Fruit fly (Drosophila melanogaster): ENCODE data around the gene Saf-B.
A peak's percentile ranks its signal among the peaks of the same experiment; 100 is the strongest.

Saf-B gene

DNA sequence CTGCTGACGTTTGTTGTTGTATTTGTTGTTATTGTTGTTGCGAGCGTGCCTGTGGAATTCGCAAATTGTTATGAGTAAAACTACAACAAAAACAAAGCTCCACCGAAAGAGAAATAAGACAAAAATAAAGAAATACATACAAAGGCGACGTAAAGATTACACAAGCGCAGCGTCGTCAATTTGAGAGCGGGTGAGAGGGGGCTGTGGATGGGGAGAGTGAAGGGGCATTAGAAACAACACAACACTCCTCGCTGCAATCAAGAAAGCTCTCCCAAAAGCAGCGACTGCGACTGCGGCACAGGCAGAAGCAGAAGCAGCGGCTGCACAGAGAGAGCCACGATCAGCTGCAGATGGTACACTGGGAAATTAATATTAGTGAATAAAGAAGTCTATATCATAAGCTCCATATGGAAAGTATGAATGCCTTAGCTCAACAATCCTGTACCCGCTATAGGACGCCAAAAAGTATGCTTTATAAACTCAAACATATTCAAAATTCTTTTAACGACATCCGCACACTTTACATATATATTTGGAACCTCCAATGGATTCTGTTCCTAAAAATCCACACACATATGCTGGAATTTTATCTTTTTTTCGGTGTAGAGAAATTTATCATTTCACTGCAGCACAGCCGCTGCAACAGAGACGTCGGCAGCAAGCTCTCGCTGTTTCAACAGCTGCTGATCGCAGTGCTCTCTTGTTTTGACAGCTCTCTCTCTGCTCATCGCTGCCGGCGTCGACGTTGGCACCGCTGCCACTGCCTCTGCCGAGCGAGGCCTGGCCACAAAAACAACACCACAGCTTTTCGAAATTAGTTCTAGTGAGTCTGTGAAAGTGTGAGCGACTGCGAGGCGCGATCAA, 48.5 kb upstream of the Saf-B start, which contains the start of gene CG13631 (continued):
- no peak for TF ChIP-seq prd (optimal IDR thresholded peaks at IDR 0.05)
- TF ChIP-seq prd (GFP tag; IDR thresholded peaks at IDR 0.05): peak; percentile 95
- TF ChIP-seq shn (GFP tag; optimal IDR thresholded peaks at IDR 0.05): peak; percentile 86
- peak; percentile 97 for TF ChIP-seq CG2875 (GFP tag; optimal IDR thresholded peaks at IDR 0.05)
- TF ChIP-seq Antp (GFP tag; optimal IDR thresholded peaks at IDR 0.05): peak; percentile 94
- TF ChIP-seq hbn (GFP tag; IDR thresholded peaks at IDR 0.05; ENCODE audit: partially characterized antibody): no peak
- peak; percentile 63 for TF ChIP-seq CG13296 (GFP tag; optimal IDR thresholded peaks at IDR 0.05)
- peak; percentile 62 for TF ChIP-seq Hmr (GFP tag; optimal IDR thresholded peaks at IDR 0.05)
- TF ChIP-seq Oaz (GFP tag; IDR thresholded peaks at IDR 0.05): peak; percentile 77
- TF ChIP-seq pho (GFP tag; optimal IDR thresholded peaks at IDR 0.05): peak; percentile 61
- TF ChIP-seq CG15601 (tag; optimal IDR thresholded peaks at IDR 0.05): peak; percentile 97
- peak; percentile 72 for TF ChIP-seq sd (tag; optimal IDR thresholded peaks at IDR 0.05)
- peak; percentile 61; the same call in 1 of the 2 replicates for TF ChIP-seq CG11696 (GFP tag; IDR thresholded peaks at IDR 0.05)
- TF ChIP-seq Pdp1 (GFP tag; optimal IDR thresholded peaks at IDR 0.05): peak; percentile 95 to 96
- peak; percentile 90 for TF ChIP-seq fd64A (GFP tag; optimal IDR thresholded peaks at IDR 0.05)
- peak; percentile 79 for TF ChIP-seq NK7.1 (GFP tag; optimal IDR thresholded peaks at IDR 0.05)
- peak; percentile 96 for TF ChIP-seq ttk (GFP tag; IDR thresholded peaks at IDR 0.05)
- TF ChIP-seq CG4328 (GFP tag; optimal IDR thresholded peaks at IDR 0.05): peak; percentile 84
- peak; percentile 90 for TF ChIP-seq CG31388 (GFP tag; optimal IDR thresholded peaks at IDR 0.05)
- peak; percentile 93 for TF ChIP-seq PHDP (tag; optimal IDR thresholded peaks at IDR 0.05)
- TF ChIP-seq al (GFP tag; IDR thresholded peaks at IDR 0.05): 0 out of 2 replicates have a peak, but pooled peaks have one; percentile 16
- TF ChIP-seq CG2129 (GFP tag; IDR thresholded peaks at IDR 0.05; ENCODE audit: partially characterized antibody): no peak
- TF ChIP-seq CG8924 (tag; optimal IDR thresholded peaks at IDR 0.05): peak; percentile 95
- TF ChIP-seq Six4 (GFP tag; optimal IDR thresholded peaks at IDR 0.05): peak; percentile 96
- TF ChIP-seq CG30403 (GFP tag; optimal IDR thresholded peaks at IDR 0.05): peak; percentile 98
- no peak for TF ChIP-seq inv (GFP tag; IDR thresholded peaks at IDR 0.05; ENCODE audit: partially characterized antibody)
- TF ChIP-seq schlank (tag; optimal IDR thresholded peaks at IDR 0.05): peak; percentile 2
- peak; percentile 86 for TF ChIP-seq CG33213 (GFP tag; optimal IDR thresholded peaks at IDR 0.05)
- peak; percentile 88 for TF ChIP-seq sens-2 (GFP tag; IDR thresholded peaks at IDR 0.05)
- TF ChIP-seq Vsx1 (GFP tag; optimal IDR thresholded peaks at IDR 0.05): peak; percentile 81
- TF ChIP-seq Fer3 (tag; optimal IDR thresholded peaks at IDR 0.05): peak; percentile 73
- TF ChIP-seq psq (GFP tag; optimal IDR thresholded peaks at IDR 0.05): peak; percentile 62
- peak; percentile 90 for TF ChIP-seq CG12659 (GFP tag; optimal IDR thresholded peaks at IDR 0.05)
- TF ChIP-seq wor (GFP tag; IDR thresholded peaks at IDR 0.05): peak; percentile 97
- TF ChIP-seq grau (tag; optimal IDR thresholded peaks at IDR 0.05): peak; percentile 92
- TF ChIP-seq org-1 (GFP tag; optimal IDR thresholded peaks at IDR 0.05): peak; percentile 92
- no peak for TF ChIP-seq Opbp (GFP tag; IDR thresholded peaks at IDR 0.05; ENCODE audit: partially characterized antibody)
- TF ChIP-seq CG5180 (GFP tag; optimal IDR thresholded peaks at IDR 0.05): peak; percentile 79
- TF ChIP-seq CG4360 (GFP tag; IDR thresholded peaks at IDR 0.05): peak; percentile 55
- peak; percentile 83 for TF ChIP-seq Dad (GFP tag; optimal IDR thresholded peaks at IDR 0.05)
- TF ChIP-seq salm (tag; optimal IDR thresholded peaks at IDR 0.05): peak; percentile 90
- peak; percentile 75 for TF ChIP-seq CG13624 (GFP tag; optimal IDR thresholded peaks at IDR 0.05)
- TF ChIP-seq Ets65A (GFP tag): peak; percentile 99
- peak; percentile 91 for TF ChIP-seq tx (GFP tag; optimal IDR thresholded peaks at IDR 0.05)
- no peak for TF ChIP-seq Dp (GFP tag; optimal IDR thresholded peaks at IDR 0.05)
- TF ChIP-seq jumu (GFP tag; optimal IDR thresholded peaks at IDR 0.05): peak; percentile 95
- TF ChIP-seq pros (GFP tag; optimal IDR thresholded peaks at IDR 0.05): no peak
- no peak for TF ChIP-seq CG7745 (tag; optimal IDR thresholded peaks at IDR 0.05)
- TF ChIP-seq Dfd (GFP tag; optimal IDR thresholded peaks at IDR 0.05): no peak

Data from whole organism, embryonic.